Worm (Caenorhabditis elegans) whole organism, L4 larva: Measurements from ENCODE around the gene scl-24.

ENCODE experiments used
- R02D3.7 ChIP-seq: fragments of 150-350 bp; sonication (generic microtip); optimal IDR thresholded peaks from 3 replicates; lab custom pipeline; 2014; ENCODE audit warnings: missing biosample characterization, missing genetic modification characterization
- fkh-10 ChIP-seq: fragments of 150-350 bp; optimal IDR thresholded peaks from 2 replicates; lab custom pipeline; 2014; ENCODE audit warnings: missing biosample characterization, missing genetic modification reagents, missing genetic modification characterization
- madf-5 ChIP-seq, 2 experiments: fragments of 200-800 bp; sonication (Bioruptor generic); IDR thresholded peaks; 2 replicates each; pipeline ENCODE4 v1.3.6; 2022; ENCODE audit warnings: missing compliant biosample characterization in 2 of 2, missing genetic modification characterization in 2 of 2
- nhr-28 ChIP-seq: fragments of 150-350 bp; optimal IDR thresholded peaks from 2 replicates; lab custom pipeline; 2014; ENCODE audit warnings: missing biosample characterization, missing genetic modification characterization
- spr-3 ChIP-seq: fragments of 200-800 bp; sonication (Bioruptor generic); optimal IDR thresholded peaks from 2 replicates; lab custom pipeline; 2018; ENCODE audit warnings: mild to moderate bottlenecking, missing genetic modification characterization, missing compliant biosample characterization

- TF ChIP-seq nhr-28 (tag; lab: Kevin White, UChicago) (no peak), fkh-10 (no peak), spr-3 (GFP tag; lab: Kevin White, UChicago) (no peak), R02D3.7 (tag; lab: Kevin White, UChicago) (no peak), madf-5 (GFP tag; IDR thresholded peaks at IDR 0.05; lab: Robert Waterston, UW) (no peak)
Measured at ce11 chrV:17530486-17530885, 44.4 kb downstream of the scl-24 start, which contains the start of gene C18D4.12.
